Fruit fly (Drosophila melanogaster) whole organism: ENCODE data around the gene CCT7.

Experiments used
- CG8478 ChIP-seq: fragments of >200 bp; optimal IDR thresholded peaks from 2 replicates; lab custom pipeline; 2018; ENCODE audit warnings: inconsistent platforms
- Dll ChIP-seq: fragments of >200 bp; optimal IDR thresholded peaks from 2 replicates; lab custom pipeline; 2017
- EcR ChIP-seq, 2 experiments: fragments of >200 bp; optimal IDR thresholded peaks; 2 replicates each; lab custom pipeline; 2017; ENCODE audit warnings: missing biosample characterization in 2 of 2, missing genetic modification characterization in 2 of 2, missing genetic modification reagents in 2 of 2
- pan ChIP-seq: fragments of >200 bp; optimal IDR thresholded peaks from 2 replicates; lab custom pipeline; 2017
- psq ChIP-seq: fragments of >200 bp; optimal IDR thresholded peaks from 2 replicates; lab custom pipeline; 2017
- usp ChIP-seq: fragments of >200 bp; optimal IDR thresholded peaks from 2 replicates; lab custom pipeline; 2017; ENCODE audit warnings: missing biosample characterization, missing genetic modification characterization, mixed read lengths

dm6 chr3R:8806638-8807037, 5.3 kb downstream of the CCT7 start:
- TF ChIP-seq CG8478 (lab: Kevin White, UChicago) (no peak), Dll (lab: Kevin White, UChicago) (no peak), EcR (GFP tag; optimal IDR thresholded peaks at IDR 0.05; lab: Kevin White, UChicago) (no peak), usp (GFP tag; lab: Kevin White, UChicago) (no peak), psq (lab: Kevin White, UChicago) (no peak), pan (lab: Kevin White, UChicago) (no peak)
